Fruit fly (Drosophila melanogaster) whole organism, embryonic: ENCODE results near the gene mRRF2.
A peak's percentile ranks its signal among the peaks of the same experiment; 100 is the strongest.

Source experiments
- Adf1 ChIP-seq: fragments of 200-800 bp; sonication (Bioruptor generic); IDR thresholded peaks from 2 replicates; pipeline ENCODE4 v1.3.6; 2022; ENCODE audit warnings: missing biosample characterization, missing genetic modification characterization
- Blimp-1 ChIP-seq: fragments of 200-800 bp; sonication (Bioruptor generic); optimal IDR thresholded peaks from 3 replicates; lab custom pipeline; 2018; ENCODE audit warnings: missing biosample characterization, missing genetic modification characterization, mild to moderate bottlenecking, moderate library complexity, missing genetic modification reagents
- CG12104 ChIP-seq: fragments of 200-800 bp; sonication (Bioruptor generic); optimal IDR thresholded peaks from 3 replicates; lab custom pipeline; 2016; ENCODE audit warnings: missing biosample characterization, missing genetic modification characterization
- CG12391 ChIP-seq: fragments of 200-800 bp; sonication (Bioruptor generic); optimal IDR thresholded peaks from 3 replicates; lab custom pipeline; 2018; ENCODE audit warnings: missing biosample characterization, mild to moderate bottlenecking, missing genetic modification characterization, moderate library complexity
- CG12659 ChIP-seq: fragments of 200-800 bp; sonication (Bioruptor generic); optimal IDR thresholded peaks from 3 replicates; lab custom pipeline; 2017; ENCODE audit warnings: mild to moderate bottlenecking, missing biosample characterization, missing genetic modification reagents, missing genetic modification characterization
- CG13296 ChIP-seq: fragments of 200-800 bp; sonication (Bioruptor generic); optimal IDR thresholded peaks from 3 replicates; lab custom pipeline; 2018; ENCODE audit warnings: missing biosample characterization, mild to moderate bottlenecking, missing genetic modification characterization
- CG13424 ChIP-seq: fragments of 200-800 bp; sonication (Bioruptor generic); optimal IDR thresholded peaks from 2 replicates; lab custom pipeline; 2019; ENCODE audit warnings: missing biosample characterization, mild to moderate bottlenecking, missing genetic modification characterization, moderate library complexity
- CG16863 ChIP-seq: fragments of 200-800 bp; sonication (Bioruptor generic); optimal IDR thresholded peaks from 3 replicates; lab custom pipeline; 2016; ENCODE audit warnings: missing biosample characterization, missing genetic modification characterization
- CG17186 ChIP-seq: fragments of 200-800 bp; sonication (Bioruptor generic); optimal IDR thresholded peaks from 3 replicates; lab custom pipeline; 2017; ENCODE audit warnings: missing biosample characterization, missing genetic modification reagents, missing genetic modification characterization
- CG18011 ChIP-seq: fragments of 200-800 bp; sonication (Bioruptor generic); optimal IDR thresholded peaks from 2 replicates; lab custom pipeline; 2017; ENCODE audit warnings: missing biosample characterization, missing genetic modification characterization, mild to moderate bottlenecking, moderate library complexity, missing genotype
- CG2116 ChIP-seq: fragments of 200-800 bp; sonication (Bioruptor generic); optimal IDR thresholded peaks from 3 replicates; lab custom pipeline; 2018; ENCODE audit warnings: missing biosample characterization, mild to moderate bottlenecking, missing genetic modification characterization
- CG2120 ChIP-seq: fragments of 200-800 bp; sonication (Bioruptor generic); optimal IDR thresholded peaks from 3 replicates; lab custom pipeline; 2016; ENCODE audit warnings: missing biosample characterization, missing genetic modification characterization
- CG2712 ChIP-seq: fragments of 200-800 bp; optimal IDR thresholded peaks from 3 replicates; lab custom pipeline; 2019; ENCODE audit warnings: missing biosample characterization, mild to moderate bottlenecking, missing genetic modification characterization, moderate library complexity
- CG2875 ChIP-seq: fragments of 200-800 bp; sonication (Bioruptor generic); optimal IDR thresholded peaks from 2 replicates; lab custom pipeline; 2017; ENCODE audit warnings: missing biosample characterization, mild to moderate bottlenecking, missing genetic modification characterization, missing genetic modification reagents
- CG2889 ChIP-seq: fragments of 200-800 bp; sonication (Bioruptor generic); IDR thresholded peaks from 3 replicates; pipeline ENCODE4 v1.3.6; 2022; ENCODE audit warnings: missing biosample characterization, missing genetic modification characterization
- CG31388 ChIP-seq: fragments of 200-800 bp; sonication (Bioruptor generic); optimal IDR thresholded peaks from 2 replicates; lab custom pipeline; 2016; ENCODE audit warnings: missing biosample characterization, missing genetic modification characterization
- CG32767 ChIP-seq: fragments of 200-800 bp; sonication (Bioruptor generic); IDR thresholded peaks from 2 replicates; pipeline ENCODE4 v1.3.6; 2022; ENCODE audit warnings: missing biosample characterization, missing genetic modification characterization
- CG3838 ChIP-seq: fragments of 200-800 bp; sonication (Bioruptor generic); optimal IDR thresholded peaks from 3 replicates; lab custom pipeline; 2016; ENCODE audit warnings: missing biosample characterization, missing genetic modification characterization
- CG7839 ChIP-seq: fragments of 200-800 bp; sonication (Bioruptor generic); optimal IDR thresholded peaks from 3 replicates; lab custom pipeline; 2018; ENCODE audit warnings: missing biosample characterization, mild to moderate bottlenecking, missing genetic modification characterization, moderate library complexity
- CG8089 ChIP-seq: fragments of 200-800 bp; sonication (Bioruptor generic); optimal IDR thresholded peaks from 3 replicates; lab custom pipeline; 2016; ENCODE audit warnings: missing biosample characterization, missing genetic modification characterization
- Dll ChIP-seq: fragments of 200-800 bp; sonication (Bioruptor generic); IDR thresholded peaks from 4 replicates; pipeline ENCODE4 v1.3.6; 2022; ENCODE audit warnings: missing biosample characterization, missing genetic modification characterization; ENCODE audit not compliant: partially characterized antibody
- Dref ChIP-seq: fragments of 200-800 bp; sonication (Bioruptor generic); IDR thresholded peaks from 2 replicates; pipeline ENCODE4 v1.3.6; 2022; ENCODE audit warnings: missing biosample characterization, missing genetic modification characterization
- H15 ChIP-seq: fragments of 200-800 bp; sonication (Bioruptor generic); IDR thresholded peaks from 3 replicates; pipeline ENCODE4 v1.3.6; 2022; ENCODE audit warnings: missing biosample characterization, missing genetic modification characterization
- Hmx ChIP-seq: fragments of 200-800 bp; sonication (Bioruptor generic); optimal IDR thresholded peaks from 2 replicates; lab custom pipeline; 2016; ENCODE audit warnings: missing biosample characterization, missing genetic modification characterization
- Hsf ChIP-seq: fragments of 200-800 bp; sonication (Bioruptor generic); optimal IDR thresholded peaks from 3 replicates; lab custom pipeline; 2016; ENCODE audit warnings: missing biosample characterization, missing genetic modification characterization
- Lpt ChIP-seq: fragments of >200 bp; optimal IDR thresholded peaks from 2 replicates; lab custom pipeline; 2018; ENCODE audit warnings: missing biosample characterization, missing genetic modification characterization
- NFAT ChIP-seq: fragments of 200-800 bp; sonication (Bioruptor generic); IDR thresholded peaks from 2 replicates; pipeline ENCODE4 v1.3.6; 2022; ENCODE audit warnings: missing biosample characterization, missing genetic modification characterization
- Neu2 ChIP-seq: fragments of 200-800 bp; sonication (Bioruptor generic); optimal IDR thresholded peaks from 3 replicates; lab custom pipeline; 2016; ENCODE audit warnings: missing biosample characterization, missing genetic modification characterization, borderline replicate concordance
- ac ChIP-seq: fragments of 200-800 bp; sonication (Bioruptor generic); optimal IDR thresholded peaks from 3 replicates; lab custom pipeline; 2017; ENCODE audit warnings: missing biosample characterization, mild to moderate bottlenecking, missing genetic modification characterization
- ash1 ChIP-seq: fragments of 200-800 bp; sonication (Bioruptor generic); optimal IDR thresholded peaks from 2 replicates; lab custom pipeline; 2018; ENCODE audit warnings: missing biosample characterization, mild to moderate bottlenecking, missing genetic modification characterization
- ato ChIP-seq: fragments of 200-800 bp; sonication (Bioruptor generic); IDR thresholded peaks from 2 replicates; pipeline ENCODE4 v1.3.6; 2022; ENCODE audit warnings: missing biosample characterization, missing genetic modification characterization; ENCODE audit not compliant: partially characterized antibody
- bab2 ChIP-seq: fragments of 200-800 bp; sonication (Bioruptor generic); optimal IDR thresholded peaks from 2 replicates; lab custom pipeline; 2016; ENCODE audit warnings: missing biosample characterization, missing genetic modification characterization
- br ChIP-seq: fragments of >200 bp; optimal IDR thresholded peaks from 2 replicates; lab custom pipeline; 2017
- fd3F ChIP-seq: fragments of 200-800 bp; sonication (Bioruptor generic); optimal IDR thresholded peaks from 2 replicates; lab custom pipeline; 2018; ENCODE audit warnings: missing biosample characterization, mild to moderate bottlenecking, missing genetic modification characterization, moderate library complexity
- gcm ChIP-seq: fragments of 200-800 bp; sonication (Bioruptor generic); optimal IDR thresholded peaks from 2 replicates; lab custom pipeline; 2019; ENCODE audit warnings: missing biosample characterization, mild to moderate bottlenecking, missing genetic modification characterization, moderate library complexity
- gcm2 ChIP-seq: fragments of 200-800 bp; sonication (Bioruptor generic); optimal IDR thresholded peaks from 2 replicates; lab custom pipeline; 2016; ENCODE audit warnings: missing biosample characterization, missing genetic modification characterization
- grau ChIP-seq: fragments of 200-800 bp; optimal IDR thresholded peaks from 3 replicates; lab custom pipeline; 2019; ENCODE audit warnings: missing biosample characterization, mild to moderate bottlenecking, missing genetic modification characterization, moderate library complexity
- gt ChIP-seq: fragments of 200-800 bp; sonication (Bioruptor generic); IDR thresholded peaks from 2 replicates; pipeline ENCODE4 v1.3.6; 2022; ENCODE audit warnings: missing biosample characterization, missing genetic modification characterization
- lola ChIP-seq, 3 experiments: fragments of >200 bp in 2 of 3; fragments of 200-800 bp in 1 of 3; sonication (Bioruptor generic) in 1 of 3; optimal IDR thresholded peaks; 2 replicates each; lab custom pipeline; 2017 to 2019; ENCODE audit warnings: missing biosample characterization in 3 of 3, missing genetic modification characterization in 3 of 3, mild to moderate bottlenecking in 1 of 3, moderate library complexity in 1 of 3
- mirr ChIP-seq: fragments of 200-800 bp; sonication (Bioruptor generic); optimal IDR thresholded peaks from 3 replicates; lab custom pipeline; 2018; ENCODE audit warnings: missing biosample characterization, mild to moderate bottlenecking, missing genetic modification characterization
- pita ChIP-seq: fragments of 200-800 bp; sonication (Bioruptor generic); optimal IDR thresholded peaks from 2 replicates; lab custom pipeline; 2017; ENCODE audit warnings: missing biosample characterization, mild to moderate bottlenecking, missing genetic modification characterization
- pros ChIP-seq: fragments of 200-800 bp; sonication (Bioruptor generic); optimal IDR thresholded peaks from 3 replicates; lab custom pipeline; 2019; ENCODE audit warnings: missing biosample characterization, mild to moderate bottlenecking, missing genetic modification characterization, moderate library complexity
- schlank ChIP-seq: fragments of 200-800 bp; sonication (Bioruptor generic); optimal IDR thresholded peaks from 2 replicates; lab custom pipeline; 2018; ENCODE audit warnings: missing biosample characterization, mild to moderate bottlenecking, missing genetic modification characterization
- sima ChIP-seq: fragments of 200-800 bp; sonication (Bioruptor generic); optimal IDR thresholded peaks from 2 replicates; lab custom pipeline; 2016; ENCODE audit warnings: missing biosample characterization, missing genetic modification characterization
- slp2 ChIP-seq: fragments of 200-800 bp; sonication (Bioruptor generic); optimal IDR thresholded peaks from 2 replicates; lab custom pipeline; 2016; ENCODE audit warnings: missing biosample characterization, missing genetic modification characterization
- vnd ChIP-seq: fragments of 200-800 bp; sonication (Bioruptor generic); IDR thresholded peaks from 3 replicates; pipeline ENCODE4 v1.3.6; 2022; ENCODE audit warnings: missing biosample characterization, missing genetic modification characterization; ENCODE audit not compliant: partially characterized antibody
- wdn ChIP-seq: fragments of 200-800 bp; sonication (Bioruptor generic); IDR thresholded peaks from 2 replicates; pipeline ENCODE4 v1.3.6; 2022; ENCODE audit warnings: missing biosample characterization, missing genetic modification characterization
- wor ChIP-seq: fragments of 200-800 bp; sonication (Bioruptor generic); IDR thresholded peaks from 2 replicates; pipeline ENCODE4 v1.3.6; 2022; ENCODE audit warnings: missing biosample characterization, missing genetic modification characterization
- zen2 ChIP-seq: fragments of 200-800 bp; sonication (Bioruptor generic); IDR thresholded peaks from 3 replicates; pipeline ENCODE4 v1.3.6; 2022; ENCODE audit warnings: missing biosample characterization, missing genetic modification characterization; ENCODE audit not compliant: partially characterized antibody
- zfh2 ChIP-seq: fragments of 200-800 bp; sonication (Bioruptor generic); optimal IDR thresholded peaks from 2 replicates; lab custom pipeline; 2016; ENCODE audit warnings: missing biosample characterization, missing genetic modification characterization

The mRRF2 gene

dm6 chr3R:22627936-22628513 is 14.5 kb downstream of the mRRF2 start (continued):
- TF ChIP-seq CG16863 (GFP tag; lab: Kevin White, UChicago) = no peak
- no peak for TF ChIP-seq slp2 (GFP tag; lab: Kevin White, UChicago)
- no peak for TF ChIP-seq pita
- TF ChIP-seq CG31388 = no peak
- TF ChIP-seq zfh2 = peak; percentile 25
- no peak for TF ChIP-seq ato
- TF ChIP-seq mirr (GFP tag; lab: Kevin White, UChicago) = no peak
- TF ChIP-seq CG2116 (GFP tag; lab: Kevin White, UChicago) = no peak
- no peak for TF ChIP-seq CG13296
- no peak for TF ChIP-seq lola (GFP tag; optimal IDR thresholded peaks at IDR 0.05; lab: Kevin White, UChicago)
- no peak for TF ChIP-seq wdn (GFP tag; lab: Robert Waterston, UW)
- no peak for TF ChIP-seq Blimp-1 (GFP tag; lab: Kevin White, UChicago)
- no peak for TF ChIP-seq CG2875
- TF ChIP-seq pros (GFP tag; lab: Kevin White, UChicago) = no peak
- no peak for TF ChIP-seq br (lab: Kevin White, UChicago)
- TF ChIP-seq CG12659 (GFP tag; lab: Kevin White, UChicago) = peak; percentile 13
- TF ChIP-seq Hmx (GFP tag; lab: Kevin White, UChicago) = no peak
- TF ChIP-seq NFAT = no peak
- no peak for TF ChIP-seq Adf1 (GFP tag; lab: Robert Waterston, UW)
- no peak for TF ChIP-seq Dref (GFP tag; lab: Robert Waterston, UW)
- TF ChIP-seq wor (GFP tag; lab: Robert Waterston, UW) = peak; percentile 32; the same call in 1 of the 2 replicates
- TF ChIP-seq H15 (GFP tag; lab: Robert Waterston, UW) = 0 out of 3 replicates have a peak, but pooled peaks have one; percentile 19
- TF ChIP-seq CG2712 = no peak
- TF ChIP-seq gt (GFP tag; lab: Robert Waterston, UW) = no peak
- no peak for TF ChIP-seq CG18011 (GFP tag; lab: Kevin White, UChicago)
- peak; percentile 56 for TF ChIP-seq CG13424 (tag; lab: Kevin White, UChicago)
- TF ChIP-seq vnd = no peak
- TF ChIP-seq Hsf (GFP tag; lab: Kevin White, UChicago) = peak; percentile 41
- TF ChIP-seq bab2 = peak; percentile 15
- 0 out of 3 replicates have a peak, but pooled peaks have one; percentile 38 for TF ChIP-seq CG2889 (GFP tag; lab: Robert Waterston, UW)
- no peak for TF ChIP-seq CG8089 (GFP tag; lab: Kevin White, UChicago)
- peak; percentile 20 for TF ChIP-seq CG7839 (tag; lab: Kevin White, UChicago)
- peak; percentile 54; the same call in 1 of the 2 replicates for TF ChIP-seq CG32767 (GFP tag; lab: Robert Waterston, UW)
- peak; percentile 80 for TF ChIP-seq gcm (GFP tag; lab: Kevin White, UChicago)
- TF ChIP-seq CG2120 = peak; percentile 75
- no peak for TF ChIP-seq CG12104
- TF ChIP-seq CG17186 (GFP tag; lab: Kevin White, UChicago) = no peak
- TF ChIP-seq CG12391 (tag; lab: Kevin White, UChicago) = peak; percentile 48
- TF ChIP-seq grau = peak; percentile 87
- no peak for TF ChIP-seq Dll (GFP tag; lab: Robert Waterston, UW)
- no peak for TF ChIP-seq ac (GFP tag; lab: Kevin White, UChicago)
- no peak for TF ChIP-seq gcm2 (GFP tag; lab: Kevin White, UChicago)
- TF ChIP-seq CG3838 (GFP tag; lab: Kevin White, UChicago) = no peak
- no peak for TF ChIP-seq sima
- TF ChIP-seq zen2 = no peak
- no peak for TF ChIP-seq ash1 (GFP tag; lab: Kevin White, UChicago)
- TF ChIP-seq fd3F (GFP tag; lab: Kevin White, UChicago) = peak; percentile 37
- TF ChIP-seq schlank (tag; lab: Kevin White, UChicago) = no peak
- no peak for TF ChIP-seq Lpt (GFP tag; lab: Kevin White, UChicago)
- no peak for TF ChIP-seq Neu2 (GFP tag; lab: Kevin White, UChicago)
